Fruit fly (Drosophila melanogaster) S2 (cell line): ENCODE measurements around the gene CG13272.

Experiments used
- CG8478 ChIP-seq: fragments of >200 bp; optimal IDR thresholded peaks from 2 replicates; lab custom pipeline; 2018
- CTCF ChIP-seq, 2 experiments: fragments of >200 bp; optimal IDR thresholded peaks; 2 replicates each; lab custom pipeline; 2018

CG13272 gene

DNA sequence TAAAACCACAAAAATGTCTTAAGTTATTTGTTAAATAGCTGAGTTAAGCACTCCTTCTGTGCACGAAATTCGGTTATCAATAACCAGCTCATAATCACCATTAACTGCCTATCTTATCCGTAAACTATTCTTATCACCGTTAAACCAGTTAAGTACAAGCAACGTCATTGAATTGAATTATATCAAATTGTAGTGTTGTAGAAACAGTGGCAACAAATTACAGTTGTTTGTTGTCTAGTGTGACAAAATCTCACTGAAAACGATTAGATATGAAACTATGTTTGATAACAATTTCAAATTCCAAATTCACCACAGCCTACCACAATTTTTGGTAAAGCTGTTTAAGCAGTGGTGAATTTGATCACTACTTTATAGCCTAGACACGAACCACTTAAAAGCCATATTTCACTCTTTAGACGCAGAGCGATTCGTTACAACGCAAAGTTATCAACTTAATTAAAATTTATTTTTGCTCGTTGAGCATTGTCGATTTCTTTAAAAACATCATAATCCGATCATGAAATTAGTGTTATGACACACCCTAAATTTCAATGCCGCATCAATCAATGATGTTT, 3.0 kb upstream of the CG13272 start:
- TF ChIP-seq CTCF (optimal IDR thresholded peaks at IDR 0.05; lab: Kevin White, UChicago) = peak in 1 of 2 experiments; percentile 40
- TF ChIP-seq CG8478 = no peak

- TF ChIP-seq CG8478 (no peak), CTCF (optimal IDR thresholded peaks at IDR 0.05; lab: Kevin White, UChicago) (no peak)
These were observed 1.0 kb upstream of the CG13272 start for dm6 chr2L:16803638-16804037.

DNA sequence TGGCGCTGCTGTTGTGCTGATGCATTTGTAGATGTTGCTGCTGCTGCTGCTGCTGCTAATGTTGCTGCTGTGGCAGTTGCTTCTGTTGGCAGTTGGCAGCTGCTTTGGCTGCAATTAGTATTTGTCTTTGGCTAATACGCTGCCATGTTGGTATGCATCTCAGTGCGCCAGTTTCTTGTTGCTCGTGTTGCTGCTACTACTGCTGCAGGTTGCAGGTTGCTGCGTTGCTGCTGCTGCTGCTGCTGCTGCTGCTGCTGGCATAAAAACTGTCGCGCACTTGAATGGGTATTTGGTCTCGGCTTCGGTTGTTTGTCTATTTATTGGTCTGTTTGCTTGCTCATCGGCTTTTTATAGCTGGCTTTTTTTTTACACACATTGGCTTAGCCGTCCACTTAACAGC, 4.1 kb downstream of the CG13272 start:
- TF ChIP-seq CTCF (optimal IDR thresholded peaks at IDR 0.05; lab: Kevin White, UChicago) (no peak), CG8478 (no peak)

DNA sequence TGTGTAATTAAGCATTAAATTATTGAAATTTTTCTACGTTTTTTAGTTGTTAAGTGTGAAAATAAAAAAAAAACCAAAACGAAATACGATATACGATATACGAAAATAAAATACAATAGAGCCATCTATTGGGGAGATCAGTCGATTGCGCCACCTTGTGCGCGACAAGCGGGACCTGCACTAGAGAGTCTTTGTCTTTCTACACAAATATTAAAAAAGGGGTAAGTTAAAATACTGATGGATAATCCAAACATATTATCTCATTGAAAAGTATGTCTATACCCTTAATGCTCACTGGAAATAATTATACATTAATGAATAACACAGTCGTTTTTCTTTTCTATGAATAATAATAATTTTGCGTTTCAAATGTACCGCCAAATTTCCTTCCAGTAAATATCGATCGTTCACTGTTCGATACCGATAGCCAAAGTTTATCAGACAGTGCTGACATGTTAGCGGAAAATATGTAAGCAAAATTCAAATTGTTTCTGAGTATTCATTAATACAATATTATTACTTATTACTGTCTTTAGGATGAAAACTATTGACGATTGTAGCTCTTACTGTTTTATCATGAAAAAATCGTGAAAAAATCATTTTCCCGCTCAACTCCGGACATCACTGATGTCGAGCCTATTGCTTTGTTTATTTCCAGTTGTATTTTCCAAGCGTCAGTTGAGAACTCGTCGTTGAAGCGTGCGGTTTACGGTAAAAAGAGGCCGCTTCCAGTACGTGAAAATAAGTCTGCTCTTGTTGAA, 11.5 kb downstream of the CG13272 start, which contains the start of gene mdy:
mdy (plus strand) TSS at position 672 of the 761 bp plus-strand sequence.
- TF ChIP-seq CG8478 (no peak), CTCF (optimal IDR thresholded peaks at IDR 0.05; lab: Kevin White, UChicago) (peak; percentile 82 to 94)

DNA sequence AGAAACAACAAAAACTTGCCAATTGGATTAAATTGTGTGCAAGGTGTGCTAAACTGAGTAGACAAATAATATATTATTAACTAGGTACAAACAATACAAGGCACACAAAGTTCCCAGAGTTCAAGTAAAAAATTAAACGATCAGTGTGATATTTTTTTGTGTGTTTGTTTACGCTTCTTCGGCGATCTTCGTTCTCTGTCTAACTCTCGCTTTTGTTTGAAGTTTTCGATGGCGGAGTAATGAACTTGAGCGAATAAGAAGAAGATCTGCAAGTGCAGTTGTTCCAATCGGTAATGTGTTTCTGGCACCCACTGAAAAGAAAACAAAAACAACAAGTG, 12.0 kb downstream of the CG13272 start:
- TF ChIP-seq CTCF (optimal IDR thresholded peaks at IDR 0.05; lab: Kevin White, UChicago) (no peak), CG8478 (no peak)

dm6 chr2L:16817421-16818101, 12.9 kb downstream of the CG13272 start:
- TF ChIP-seq CTCF (optimal IDR thresholded peaks at IDR 0.05; lab: Kevin White, UChicago) (no peak), CG8478 (no peak)

DNA sequence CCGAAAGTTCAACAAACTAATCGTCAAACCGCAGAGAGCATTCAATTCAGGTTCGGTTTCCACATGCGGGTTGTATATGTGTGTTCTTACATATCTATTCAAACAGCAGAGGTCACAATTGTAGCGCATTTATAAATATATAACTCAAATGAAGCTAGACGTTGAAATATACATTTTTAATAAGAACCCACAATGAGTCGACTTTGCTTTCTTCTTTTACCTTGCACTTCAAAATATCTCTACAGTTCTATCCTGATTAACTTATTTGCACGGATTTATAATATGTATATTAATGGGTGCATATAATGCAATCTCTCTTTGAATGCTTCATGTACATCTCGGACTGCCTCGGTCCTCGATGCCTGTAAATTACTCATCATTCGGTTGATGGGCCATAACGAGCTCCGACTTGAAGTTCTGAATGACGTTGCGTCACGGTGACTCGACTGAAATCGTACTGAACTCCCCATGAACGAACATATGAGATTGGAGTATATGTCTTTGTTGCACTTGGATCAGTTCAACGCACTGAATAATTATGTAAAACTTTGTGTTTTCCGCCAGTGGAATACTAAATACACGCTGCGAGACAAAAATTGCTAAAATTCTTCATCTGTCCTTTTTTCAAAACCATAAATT, 13.8 kb downstream of the CG13272 start:
- no peak for TF ChIP-seq CTCF (optimal IDR thresholded peaks at IDR 0.05; lab: Kevin White, UChicago)
- TF ChIP-seq CG8478 = no peak

- TF ChIP-seq CTCF (optimal IDR thresholded peaks at IDR 0.05; lab: Kevin White, UChicago) = no peak
- no peak for TF ChIP-seq CG8478
These were observed 15.0 kb downstream of the CG13272 start for dm6 chr2L:16819714-16820113.

DNA sequence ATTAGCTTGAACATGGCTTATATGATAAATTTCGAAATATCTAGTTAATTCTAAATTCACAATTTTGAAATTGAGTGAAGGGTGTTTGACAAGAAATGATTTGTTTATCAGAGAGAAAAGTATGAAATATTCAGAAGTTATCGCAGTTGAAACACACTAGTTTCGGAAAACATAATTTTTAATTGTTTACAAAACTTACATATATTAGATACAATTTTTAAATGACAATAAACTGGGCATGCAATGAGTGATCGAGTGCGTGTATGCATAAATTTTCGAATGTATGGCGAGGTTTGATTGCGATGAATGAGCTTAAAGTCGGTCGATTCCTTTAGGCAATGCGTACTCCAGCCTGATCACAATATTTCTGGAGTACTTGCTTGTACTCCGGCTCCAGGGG, 16.3 kb downstream of the CG13272 start, which contains the start of gene CG13280:
CG13280 (minus strand) TSS at position 101 of the 400 bp plus-strand sequence.
- TF ChIP-seq CG8478 (no peak), CTCF (optimal IDR thresholded peaks at IDR 0.05; lab: Kevin White, UChicago) (no peak)

DNA sequence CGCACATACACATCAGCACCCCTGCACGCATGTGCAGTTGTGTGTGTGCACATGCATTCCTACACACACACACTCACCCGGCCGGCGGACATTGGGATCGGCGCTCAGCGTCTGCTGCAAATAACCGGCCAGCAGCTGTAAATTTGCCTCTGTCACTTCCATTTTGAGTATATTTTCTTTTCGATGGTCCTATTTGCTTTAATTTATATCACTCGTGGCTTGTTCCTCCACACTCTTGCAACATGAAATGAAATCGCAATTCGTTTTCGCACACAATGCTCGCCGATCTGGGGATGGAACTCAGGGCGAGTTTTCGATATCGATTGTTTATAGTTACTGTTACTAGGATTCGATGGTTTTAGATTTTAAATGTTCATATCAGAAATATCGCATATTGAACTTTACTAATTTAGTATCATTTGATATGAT, 20.2 kb downstream of the CG13272 start, which contains the start of gene Cse1:
Cse1 (minus strand) TSS at position 303 of the 429 bp plus-strand sequence.
- TF ChIP-seq CTCF (optimal IDR thresholded peaks at IDR 0.05; lab: Kevin White, UChicago) (no peak), CG8478 (no peak)

DNA sequence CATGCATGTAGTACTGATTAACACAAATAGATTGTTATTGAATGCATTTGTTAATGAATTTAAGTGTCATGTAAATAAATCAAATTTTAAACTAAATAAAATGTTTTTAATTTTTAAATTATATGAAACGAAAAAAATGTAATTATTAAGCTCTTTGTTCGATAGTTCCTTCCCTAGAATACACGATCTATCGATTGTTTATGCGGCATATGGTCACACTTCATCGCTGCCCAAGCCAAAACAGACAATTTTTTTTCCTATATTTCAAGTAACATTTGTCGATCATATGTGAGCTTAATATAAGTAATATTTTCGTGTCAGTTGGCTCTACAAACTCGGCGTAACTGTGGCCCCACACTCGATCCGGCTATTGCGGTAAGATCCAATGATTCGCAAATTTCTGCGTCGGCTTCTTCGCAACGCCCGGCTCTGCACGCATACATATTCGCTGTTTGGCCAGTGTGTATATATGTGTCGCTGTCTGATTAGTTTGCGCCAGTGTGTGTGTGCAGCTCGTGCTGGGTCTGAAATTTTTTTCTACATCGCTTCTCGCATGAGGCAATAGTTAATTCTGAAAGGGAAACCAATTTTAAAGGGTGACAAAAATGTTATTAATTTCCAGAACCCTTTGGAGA, 22.3 kb downstream of the CG13272 start, which contains the start of gene AspRS-m:
AspRS-m (plus strand) TSS at position 207 of the 635 bp plus-strand sequence.
- TF ChIP-seq CTCF (optimal IDR thresholded peaks at IDR 0.05; lab: Kevin White, UChicago) = no peak
- TF ChIP-seq CG8478 = no peak

DNA sequence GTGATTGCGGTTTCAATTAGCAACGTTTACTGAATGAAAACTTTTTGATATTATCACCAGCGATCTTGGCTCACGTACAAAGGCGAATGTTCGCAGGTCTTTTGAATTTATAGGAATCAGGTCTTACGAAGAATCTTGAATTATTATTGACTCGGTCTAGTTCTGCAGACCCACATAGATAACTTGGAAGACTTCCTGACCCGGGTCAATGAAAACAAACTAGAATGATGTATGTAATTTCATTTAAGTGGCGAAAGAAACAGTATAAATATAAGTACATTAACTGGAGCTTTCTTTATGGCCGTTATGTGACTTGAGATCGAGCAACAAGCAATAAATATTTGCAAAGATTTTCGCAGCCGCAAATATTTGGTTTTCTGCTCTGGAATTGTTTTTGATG, 29.7 kb downstream of the CG13272 start, which contains the start of gene CG13282:
CG13282 (minus strand) TSS at position 101 of the 400 bp plus-strand sequence.
- TF ChIP-seq CTCF (optimal IDR thresholded peaks at IDR 0.05; lab: Kevin White, UChicago) = no peak
- TF ChIP-seq CG8478 = no peak

dm6 chr2L:16837158-16837557, 32.5 kb downstream of the CG13272 start, which contains the start of gene Nepl9:
Gene Nepl9 (minus strand): TSS chr2L:16837258.
- TF ChIP-seq CTCF (optimal IDR thresholded peaks at IDR 0.05; lab: Kevin White, UChicago) (no peak), CG8478 (no peak)

DNA sequence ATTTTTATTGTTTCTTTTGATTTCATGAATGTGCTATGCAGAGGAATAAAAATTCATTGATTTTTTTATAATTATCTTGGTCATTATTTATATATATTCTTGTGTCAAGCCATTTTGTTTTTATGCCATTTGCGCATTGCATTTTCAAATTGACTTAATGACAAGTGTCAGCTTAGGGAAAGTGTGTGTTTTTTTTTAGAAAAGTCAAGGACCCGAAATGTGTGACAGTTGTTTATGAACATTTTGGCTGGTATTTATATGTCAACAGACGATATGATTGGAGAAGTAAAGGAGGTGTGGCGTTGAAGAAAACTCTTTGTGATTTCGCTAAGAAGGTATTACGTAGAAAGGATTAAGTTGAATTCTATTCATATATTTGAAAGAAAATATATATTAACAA, 33.0 kb downstream of the CG13272 start, which contains the start of the genes SclA and SclB:
SclA (plus strand) TSS at position 301 of the 400 bp plus-strand sequence.
SclB (plus strand) TSS at position 301 of the 400 bp plus-strand sequence.
- TF ChIP-seq CG8478 (no peak), CTCF (optimal IDR thresholded peaks at IDR 0.05; lab: Kevin White, UChicago) (no peak)
